Worm (Caenorhabditis elegans) whole organism, L1 larva: ENCODE measurements around the gene daf-12.

ENCODE experiments used
- C04F5.9 ChIP-seq: sonication (generic microtip); optimal IDR thresholded peaks from 2 replicates; lab custom pipeline; 2016; ENCODE audit warnings: missing genetic modification characterization, missing compliant biosample characterization
- C16A3.4 ChIP-seq: fragments of 150-350 bp; optimal IDR thresholded peaks from 2 replicates; lab custom pipeline; 2014; ENCODE audit warnings: missing biosample characterization, missing genetic modification characterization
- C34B4.2 ChIP-seq: sonication (generic microtip); optimal IDR thresholded peaks from 2 replicates; lab custom pipeline; 2017; ENCODE audit warnings: mild to moderate bottlenecking, missing genetic modification characterization, missing compliant biosample characterization
- aha-1 ChIP-seq: fragments of 150-350 bp; optimal IDR thresholded peaks from 2 replicates; lab custom pipeline; 2014; ENCODE audit warnings: missing biosample characterization, missing genetic modification characterization
- aly-2 ChIP-seq: fragments of 150-350 bp; optimal IDR thresholded peaks from 2 replicates; lab custom pipeline; 2014; ENCODE audit warnings: missing biosample characterization, missing genetic modification characterization
- ama-1 ChIP-seq: fragments of 150-350 bp; optimal IDR thresholded peaks from 2 replicates; lab custom pipeline; 2014
- blmp-1 ChIP-seq: fragments of 150-350 bp; optimal IDR thresholded peaks from 2 replicates; lab custom pipeline; 2014; ENCODE audit warnings: missing biosample characterization, missing genetic modification characterization
- ceh-82 ChIP-seq, 3 experiments: fragments of 150-350 bp in 1 of 3; sonication (generic microtip) in 2 of 3; optimal IDR thresholded peaks; 2 replicates each; lab custom pipeline; 2014 to 2017; ENCODE audit warnings: missing biosample characterization in 3 of 3, missing genetic modification characterization in 3 of 3
- ceh-88 ChIP-seq: fragments of 200-800 bp; sonication (Bioruptor generic); IDR thresholded peaks from 2 replicates; pipeline ENCODE4 v1.3.6; 2022; ENCODE audit warnings: missing genetic modification characterization, missing compliant biosample characterization
- ceh-90 ChIP-seq: sonication (generic microtip); optimal IDR thresholded peaks from 2 replicates; lab custom pipeline; 2016; ENCODE audit warnings: missing genetic modification characterization, missing compliant biosample characterization
- dpl-1 ChIP-seq, 3 experiments: fragments of 150-350 bp in 2 of 3; sonication (generic microtip) in 1 of 3; optimal IDR thresholded peaks; 2 replicates each; lab custom pipeline; 2014 to 2017; ENCODE audit warnings: missing biosample characterization in 3 of 3, missing genetic modification characterization in 3 of 3, missing genetic modification reagents in 3 of 3
- dsc-1 ChIP-seq: sonication (generic microtip); optimal IDR thresholded peaks from 2 replicates; lab custom pipeline; 2016; ENCODE audit warnings: mild to moderate bottlenecking, missing genetic modification characterization, missing compliant biosample characterization
- efl-3 ChIP-seq: fragments of 200-800 bp; sonication (Bioruptor generic); optimal IDR thresholded peaks from 2 replicates; lab custom pipeline; 2018; ENCODE audit warnings: mild to moderate bottlenecking, missing genetic modification characterization, missing compliant biosample characterization
- elt-2 ChIP-seq: sonication (generic microtip); optimal IDR thresholded peaks from 2 replicates; lab custom pipeline; 2016; ENCODE audit warnings: missing genetic modification characterization, mild to moderate bottlenecking, inconsistent platforms, missing compliant biosample characterization, missing genetic modification reagents
- elt-3 ChIP-seq, 6 experiments: fragments of 150-350 bp in 1 of 6; sonication (generic microtip); optimal IDR thresholded peaks; 2 replicates each; lab custom pipeline; 2017 to 2018; ENCODE audit warnings: missing biosample characterization in 6 of 6, missing genetic modification characterization in 6 of 6, inconsistent platforms in 1 of 6
- fkh-10 ChIP-seq: sonication (generic microtip); optimal IDR thresholded peaks from 2 replicates; lab custom pipeline; 2017; ENCODE audit warnings: missing biosample characterization, missing genetic modification reagents, missing genetic modification characterization
- fkh-8 ChIP-seq: sonication (generic microtip); optimal IDR thresholded peaks from 2 replicates; lab custom pipeline; 2016; ENCODE audit warnings: mild to moderate bottlenecking, missing genetic modification characterization, missing compliant biosample characterization
- fos-1 ChIP-seq: fragments of 150-350 bp; optimal IDR thresholded peaks from 2 replicates; lab custom pipeline; 2014; ENCODE audit warnings: missing biosample characterization, missing genetic modification characterization
- grh-1 ChIP-seq: fragments of 200-800 bp; sonication (Bioruptor generic); IDR thresholded peaks from 2 replicates; pipeline ENCODE4 v1.3.6; 2022; ENCODE audit warnings: missing genetic modification reagents, missing genetic modification characterization, missing compliant biosample characterization
- hlh-17 ChIP-seq: fragments of 200-800 bp; sonication (Bioruptor generic); optimal IDR thresholded peaks from 2 replicates; lab custom pipeline; 2018; ENCODE audit warnings: missing genetic modification characterization, mild to moderate bottlenecking, missing compliant biosample characterization, moderate library complexity, borderline replicate concordance
- hlh-4 ChIP-seq: sonication (generic microtip); optimal IDR thresholded peaks from 2 replicates; lab custom pipeline; 2016; ENCODE audit warnings: mild to moderate bottlenecking, missing genetic modification characterization, missing compliant biosample characterization
- hpl-2 ChIP-seq: fragments of 150-350 bp; optimal IDR thresholded peaks from 2 replicates; lab custom pipeline; 2014; ENCODE audit warnings: missing biosample characterization, missing genetic modification reagents, missing genetic modification characterization
- irx-1 ChIP-seq: sonication (generic microtip); optimal IDR thresholded peaks from 2 replicates; lab custom pipeline; 2016; ENCODE audit warnings: missing genetic modification characterization, missing compliant biosample characterization
- jun-1 ChIP-seq: fragments of 150-350 bp; optimal IDR thresholded peaks from 2 replicates; lab custom pipeline; 2014; ENCODE audit warnings: missing biosample characterization, missing genetic modification reagents, missing genetic modification characterization
- lin-13 ChIP-seq: fragments of 150-350 bp; optimal IDR thresholded peaks from 2 replicates; lab custom pipeline; 2014; ENCODE audit warnings: missing biosample characterization, missing genetic modification reagents, missing genetic modification characterization
- lin-14 ChIP-seq: fragments of 200-800 bp; sonication (Bioruptor generic); optimal IDR thresholded peaks from 2 replicates; lab custom pipeline; 2018; ENCODE audit warnings: mild to moderate bottlenecking, missing genetic modification characterization, moderate library complexity, missing compliant biosample characterization
- lin-15B ChIP-seq: fragments of 150-350 bp; sonication (generic microtip); optimal IDR thresholded peaks from 3 replicates; lab custom pipeline; 2014; ENCODE audit warnings: missing biosample characterization, missing genetic modification characterization
- lin-35 ChIP-seq, 2 experiments: fragments of 150-350 bp; optimal IDR thresholded peaks; 2 replicates each; lab custom pipeline; 2014; ENCODE audit warnings: missing biosample characterization in 2 of 2, missing genetic modification characterization in 2 of 2, missing genetic modification reagents in 2 of 2
- lin-39 ChIP-seq: fragments of 150-350 bp; optimal IDR thresholded peaks from 2 replicates; lab custom pipeline; 2014; ENCODE audit warnings: missing biosample characterization, missing genetic modification reagents, missing genetic modification characterization
- lsy-2 ChIP-seq, 2 experiments: fragments of 150-350 bp; optimal IDR thresholded peaks; 2 replicates each; lab custom pipeline; 2014; ENCODE audit warnings: missing biosample characterization in 2 of 2, missing genetic modification characterization in 2 of 2
- mdl-1 ChIP-seq, 2 experiments: fragments of 150-350 bp; optimal IDR thresholded peaks; 2 replicates each; lab custom pipeline; 2014 to 2017; ENCODE audit warnings: missing biosample characterization in 2 of 2, missing genetic modification characterization in 2 of 2, inconsistent platforms in 1 of 2
- mef-2 ChIP-seq: fragments of 150-350 bp; optimal IDR thresholded peaks from 2 replicates; lab custom pipeline; 2014; ENCODE audit warnings: missing biosample characterization, missing genetic modification characterization
- mep-1 ChIP-seq: fragments of 150-350 bp; optimal IDR thresholded peaks from 2 replicates; lab custom pipeline; 2014; ENCODE audit warnings: missing biosample characterization, missing genetic modification characterization
- nhr-11 ChIP-seq: fragments of 150-350 bp; optimal IDR thresholded peaks from 2 replicates; lab custom pipeline; 2014; ENCODE audit warnings: missing biosample characterization, missing genetic modification characterization
- nhr-12 ChIP-seq: sonication (generic microtip); optimal IDR thresholded peaks from 2 replicates; lab custom pipeline; 2017; ENCODE audit warnings: missing biosample characterization, missing genetic modification characterization
- nhr-19 ChIP-seq: fragments of 200-800 bp; sonication (Bioruptor generic); conservative IDR thresholded peaks from 2 replicates; pipeline ENCODE4 v1.3.6; 2022; ENCODE audit warnings: missing genetic modification characterization, missing compliant biosample characterization
- nhr-20 ChIP-seq: sonication (generic microtip); optimal IDR thresholded peaks from 2 replicates; lab custom pipeline; 2016; ENCODE audit warnings: mild to moderate bottlenecking, missing genetic modification characterization, missing compliant biosample characterization
- nhr-47 ChIP-seq: sonication (generic microtip); optimal IDR thresholded peaks from 2 replicates; lab custom pipeline; 2016; ENCODE audit warnings: mild to moderate bottlenecking, missing genetic modification characterization, moderate library complexity, missing compliant biosample characterization
- nhr-71 ChIP-seq: sonication (generic microtip); optimal IDR thresholded peaks from 2 replicates; lab custom pipeline; 2016; ENCODE audit warnings: mild to moderate bottlenecking, missing genetic modification characterization, moderate library complexity, missing compliant biosample characterization
- nhr-77 ChIP-seq: fragments of 150-350 bp; optimal IDR thresholded peaks from 2 replicates; lab custom pipeline; 2014; ENCODE audit warnings: missing biosample characterization, missing genetic modification characterization
- nhr-90 ChIP-seq: sonication (generic microtip); optimal IDR thresholded peaks from 2 replicates; lab custom pipeline; 2016; ENCODE audit warnings: mild to moderate bottlenecking, missing genetic modification characterization, missing compliant biosample characterization; ENCODE audit not compliant: poor library complexity
- pag-3 ChIP-seq: sonication (generic microtip); optimal IDR thresholded peaks from 2 replicates; lab custom pipeline; 2017; ENCODE audit warnings: missing genetic modification characterization, mild to moderate bottlenecking, missing compliant biosample characterization, antibody characterized with exemption, borderline replicate concordance; ENCODE audit not compliant: insufficient read depth
- skn-1 ChIP-seq: fragments of 150-350 bp; optimal IDR thresholded peaks from 2 replicates; lab custom pipeline; 2014; ENCODE audit warnings: missing biosample characterization, missing genetic modification characterization
- snpc-4 ChIP-seq: fragments of 150-350 bp; optimal IDR thresholded peaks from 2 replicates; lab custom pipeline; 2014; ENCODE audit warnings: missing biosample characterization, missing genetic modification characterization
- snu-23 ChIP-seq: sonication (generic microtip); optimal IDR thresholded peaks from 2 replicates; lab custom pipeline; 2016; ENCODE audit warnings: missing genetic modification characterization, missing compliant biosample characterization
- sptf-1 ChIP-seq: fragments of 150-350 bp; optimal IDR thresholded peaks from 2 replicates; lab custom pipeline; 2014; ENCODE audit warnings: missing biosample characterization, missing genetic modification characterization
- sup-37 ChIP-seq: fragments of 200-800 bp; sonication (Bioruptor generic); optimal IDR thresholded peaks from 2 replicates; lab custom pipeline; 2018; ENCODE audit warnings: mild to moderate bottlenecking, missing genetic modification characterization, missing compliant biosample characterization
- swsn-7 ChIP-seq: sonication (generic microtip); optimal IDR thresholded peaks from 2 replicates; lab custom pipeline; 2016; ENCODE audit warnings: missing genetic modification characterization, missing compliant biosample characterization
- tbx-2 ChIP-seq: sonication (generic microtip); optimal IDR thresholded peaks from 2 replicates; lab custom pipeline; 2016; ENCODE audit warnings: missing genetic modification characterization, missing compliant biosample characterization
- unc-130 ChIP-seq: fragments of 150-350 bp; optimal IDR thresholded peaks from 2 replicates; lab custom pipeline; 2017; ENCODE audit warnings: missing biosample characterization, missing genetic modification characterization, inconsistent platforms
- unc-62 ChIP-seq: fragments of 150-350 bp; optimal IDR thresholded peaks from 2 replicates; lab custom pipeline; 2014; ENCODE audit warnings: missing biosample characterization, missing genetic modification reagents, missing genetic modification characterization
- unc-86 ChIP-seq: sonication (generic microtip); optimal IDR thresholded peaks from 2 replicates; lab custom pipeline; 2016; ENCODE audit warnings: missing genetic modification characterization, missing compliant biosample characterization
- ztf-11 ChIP-seq, 2 experiments: sonication (generic microtip); optimal IDR thresholded peaks; 2 replicates each; lab custom pipeline; 2016 to 2017; ENCODE audit warnings: missing genetic modification characterization in 2 of 2, missing biosample characterization in 1 of 2, missing compliant biosample characterization in 1 of 2
- ztf-4 ChIP-seq: fragments of 150-350 bp; optimal IDR thresholded peaks from 2 replicates; lab custom pipeline; 2014; ENCODE audit warnings: missing biosample characterization, missing genetic modification characterization

Gene daf-12

DNA sequence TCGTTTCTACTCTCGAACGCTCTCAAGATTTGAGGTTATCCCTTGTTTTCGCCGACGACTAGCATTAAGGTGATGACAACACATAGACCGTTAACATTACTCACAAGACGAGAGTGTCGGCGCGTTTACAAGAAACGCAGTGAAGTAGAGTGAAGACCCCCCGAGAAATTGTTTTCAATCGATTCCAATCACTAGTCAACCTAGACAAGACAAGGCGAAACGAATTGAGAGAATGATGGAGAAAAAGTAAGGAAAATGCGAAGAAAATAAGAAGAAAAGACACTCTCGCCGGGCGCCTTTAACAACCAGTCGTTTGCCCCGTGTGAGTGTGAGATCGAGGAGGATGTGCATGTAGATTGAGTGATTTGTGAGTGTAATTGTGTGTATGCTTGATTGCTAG is 48.8 kb downstream of the daf-12 start:
- peak; percentile 73 for TF ChIP-seq unc-130 (tag; lab: Kevin White, UChicago)
- peak; percentile 12 for TF ChIP-seq ztf-4 (tag; lab: Kevin White, UChicago)
- TF ChIP-seq fos-1 (tag; lab: Kevin White, UChicago): peak; percentile 4
- TF ChIP-seq skn-1 (tag; lab: Kevin White, UChicago): peak; percentile 18
- no peak for TF ChIP-seq lin-39
- peak; percentile 57 for TF ChIP-seq nhr-90 (tag; lab: Kevin White, UChicago)
- peak in 1 of 2 experiments; percentile 53 for TF ChIP-seq mdl-1 (tag; optimal IDR thresholded peaks at IDR 0.05; lab: Kevin White, UChicago)
- peak; percentile 89 for TF ChIP-seq nhr-20 (tag; lab: Kevin White, UChicago)
- TF ChIP-seq C34B4.2 (tag; lab: Kevin White, UChicago): no peak
- no peak for TF ChIP-seq ama-1
- peak; percentile 62 for TF ChIP-seq nhr-19 (GFP tag; lab: Robert Waterston, UW)
- TF ChIP-seq sup-37 (GFP tag; lab: Kevin White, UChicago): peak; percentile 44
- TF ChIP-seq fkh-8 (tag; lab: Kevin White, UChicago): no peak
- peak; percentile 40 for TF ChIP-seq nhr-47
- TF ChIP-seq C16A3.4 (tag; lab: Kevin White, UChicago): peak; percentile 71
- no peak for TF ChIP-seq hpl-2 (GFP tag; lab: Kevin White, UChicago)
- TF ChIP-seq elt-3 (tag; optimal IDR thresholded peaks at IDR 0.05; lab: Kevin White, UChicago): peak in 2 of 6 experiments; percentile 32 to 54
- no peak for TF ChIP-seq hlh-4
- no peak for TF ChIP-seq unc-62 (GFP tag; lab: Kevin White, UChicago)
- TF ChIP-seq mep-1 (tag; lab: Kevin White, UChicago): peak; percentile 61
- TF ChIP-seq lin-35 (GFP tag; optimal IDR thresholded peaks at IDR 0.05; lab: Kevin White, UChicago): peak; percentile 37 to 75
- TF ChIP-seq lsy-2 (tag; optimal IDR thresholded peaks at IDR 0.05; lab: Kevin White, UChicago): peak; percentile 3 to 73
- TF ChIP-seq dpl-1 (GFP tag; optimal IDR thresholded peaks at IDR 0.05; lab: Kevin White, UChicago): no peak
- TF ChIP-seq aha-1 (tag; lab: Kevin White, UChicago): no peak
- no peak for TF ChIP-seq hlh-17
- TF ChIP-seq ztf-11 (tag; optimal IDR thresholded peaks at IDR 0.05; lab: Kevin White, UChicago): no peak
- TF ChIP-seq lin-13 (GFP tag; lab: Kevin White, UChicago): no peak
- no peak for TF ChIP-seq ceh-82 (tag; optimal IDR thresholded peaks at IDR 0.05; lab: Kevin White, UChicago)
- no peak for TF ChIP-seq fkh-10 (GFP tag; lab: Kevin White, UChicago)
- TF ChIP-seq blmp-1: peak; percentile 93
- no peak for TF ChIP-seq nhr-11 (tag; lab: Kevin White, UChicago)
- TF ChIP-seq snpc-4 (tag; lab: Kevin White, UChicago): peak; percentile 35
- TF ChIP-seq sptf-1 (tag; lab: Kevin White, UChicago): no peak
- TF ChIP-seq jun-1 (tag; lab: Kevin White, UChicago): no peak
- TF ChIP-seq efl-3 (GFP tag; lab: Kevin White, UChicago): no peak
- peak; percentile 34 for TF ChIP-seq swsn-7
- no peak for TF ChIP-seq unc-86 (tag; lab: Kevin White, UChicago)
- no peak for TF ChIP-seq lin-15B (tag; lab: Kevin White, UChicago)
- TF ChIP-seq nhr-71: peak; percentile 84
- no peak for TF ChIP-seq ceh-90
- peak; percentile 59 for TF ChIP-seq nhr-77 (tag; lab: Kevin White, UChicago)
- peak; percentile 82 for TF ChIP-seq snu-23 (GFP tag; lab: Kevin White, UChicago)
- no peak for TF ChIP-seq nhr-12 (tag; lab: Kevin White, UChicago)
- TF ChIP-seq dsc-1 (tag; lab: Kevin White, UChicago): peak; percentile 41
- no peak for TF ChIP-seq pag-3 (tag; lab: Kevin White, UChicago)
- TF ChIP-seq lin-14: peak; percentile 93
- no peak for TF ChIP-seq mef-2 (tag; lab: Kevin White, UChicago)
- TF ChIP-seq irx-1: peak; percentile 4
- TF ChIP-seq C04F5.9 (tag; lab: Kevin White, UChicago): no peak
- TF ChIP-seq aly-2: no peak
- TF ChIP-seq grh-1 (GFP tag; lab: Robert Waterston, UW): no peak
- no peak for TF ChIP-seq ceh-88
- peak; percentile 29 for TF ChIP-seq elt-2 (tag; lab: Kevin White, UChicago)
- TF ChIP-seq tbx-2 (tag; lab: Kevin White, UChicago): peak; percentile 49
